ENCODE assay signal across 2 worm cellular contexts in the genomic region with DNA sequence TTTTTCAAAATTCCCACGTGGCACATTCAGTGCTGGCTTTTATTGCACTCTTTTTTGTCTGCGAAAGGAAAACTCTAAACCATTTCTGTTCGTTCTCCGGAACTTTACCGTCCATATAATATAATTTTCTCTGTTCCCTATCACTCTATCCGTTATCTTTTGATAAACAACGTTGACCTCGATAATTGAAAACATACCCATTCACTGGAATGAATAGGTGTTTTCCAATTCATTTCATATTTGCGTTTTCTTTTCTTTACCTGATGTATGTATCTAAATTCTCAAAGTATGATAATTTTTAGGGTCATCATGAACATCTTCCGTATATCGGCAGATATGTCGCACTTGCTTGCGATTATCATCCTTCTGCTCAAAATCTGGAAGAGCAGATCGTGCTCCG.
A peak's percentile ranks its signal among the peaks of the same experiment; 100 is the strongest.
TF ChIP-seq lines count a peak whose summit lies in the region.

A gene (plus strand): TSS at position 301 of the 400 bp plus-strand sequence.

TF ChIP-seq in whole organism, L1 larva, 84 proteins besides CTCF, POLR2A, EP300 and RAD21:
- TF ChIP-seq efl-1 (optimal IDR thresholded peaks at IDR 0.05; lab: Kevin White, UChicago), result no peak
- peak in 1 of 2 experiments; percentile 31 for TF ChIP-seq efl-1 (GFP tag; optimal IDR thresholded peaks at IDR 0.05 in 1 of 2; lab: Kevin White, UChicago)
- TF ChIP-seq nhr-77 (tag; optimal IDR thresholded peaks at IDR 0.05; lab: Kevin White, UChicago), result no peak
- TF ChIP-seq blmp-1 (tag; optimal IDR thresholded peaks at IDR 0.05; lab: Kevin White, UChicago), result peak; percentile 30
- peak; percentile 43 for TF ChIP-seq nhr-85 (tag; lab: Kevin White, UChicago)

TF ChIP-seq in whole organism, L4 larva, 104 proteins besides CTCF, POLR2A, EP300 and RAD21:
- TF ChIP-seq ceh-62 (tag; optimal IDR thresholded peaks at IDR 0.05; lab: Kevin White, UChicago) (no peak), daf-16 (GFP tag; optimal IDR thresholded peaks at IDR 0.05; lab: Kevin White, UChicago) (no peak), daf-16 (tag; optimal IDR thresholded peaks at IDR 0.05; lab: Kevin White, UChicago) (peak; percentile 62), pqm-1 (tag; optimal IDR thresholded peaks at IDR 0.05; lab: Kevin White, UChicago) (no peak), F10B5.3 (tag; optimal IDR thresholded peaks at IDR 0.05; lab: Kevin White, UChicago) (no peak), dve-1 (tag; optimal IDR thresholded peaks at IDR 0.05; lab: Kevin White, UChicago; ENCODE audit: insufficient read depth) (no peak), Y105C5A.15 (GFP tag; IDR thresholded peaks at IDR 0.05; lab: Robert Waterston, UW) (no peak)
